Worm (Caenorhabditis elegans): Measurements from ENCODE around the gene let-60.

let-60 gene

DNA sequence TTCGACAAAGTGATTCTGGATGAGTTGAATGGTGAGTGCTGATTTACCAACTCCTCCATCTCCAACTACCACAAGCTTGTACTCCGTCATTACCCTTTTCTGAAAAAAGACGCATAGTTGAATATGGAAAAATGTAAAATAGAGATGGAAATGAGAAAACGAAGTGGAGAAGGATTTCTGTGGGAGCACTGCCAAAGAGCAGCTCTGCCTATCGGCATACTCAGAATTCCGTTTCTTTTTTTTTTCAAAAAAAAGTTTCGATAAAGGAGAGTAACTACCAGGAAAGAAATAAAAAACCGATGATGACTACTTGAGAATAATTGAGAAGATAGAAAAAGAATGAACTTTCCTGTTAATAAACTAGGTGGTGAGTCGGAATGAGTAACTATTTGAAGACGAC lies at the start of gene let-60:
let-60 (minus strand) TSS at position 101 of the 400 bp plus-strand sequence.
- TF ChIP-seq M03D4.4 (tag; optimal IDR thresholded peaks at IDR 0.05): no peak
- no peak for TF ChIP-seq bed-3 (GFP tag; optimal IDR thresholded peaks at IDR 0.05)
- no peak for TF ChIP-seq cnd-1 (tag; optimal IDR thresholded peaks at IDR 0.05)
- no peak for TF ChIP-seq ham-2 (GFP tag; optimal IDR thresholded peaks at IDR 0.05)
- no peak for TF ChIP-seq drap-1 (GFP tag; optimal IDR thresholded peaks at IDR 0.05)
- TF ChIP-seq ceh-39 (tag; optimal IDR thresholded peaks at IDR 0.05): no peak
- TF ChIP-seq hlh-1 (tag; optimal IDR thresholded peaks at IDR 0.05): no peak
- TF ChIP-seq lsy-2 (tag; optimal IDR thresholded peaks at IDR 0.05): no peak
- TF ChIP-seq ztf-11 (tag; optimal IDR thresholded peaks at IDR 0.05): no peak

DNA sequence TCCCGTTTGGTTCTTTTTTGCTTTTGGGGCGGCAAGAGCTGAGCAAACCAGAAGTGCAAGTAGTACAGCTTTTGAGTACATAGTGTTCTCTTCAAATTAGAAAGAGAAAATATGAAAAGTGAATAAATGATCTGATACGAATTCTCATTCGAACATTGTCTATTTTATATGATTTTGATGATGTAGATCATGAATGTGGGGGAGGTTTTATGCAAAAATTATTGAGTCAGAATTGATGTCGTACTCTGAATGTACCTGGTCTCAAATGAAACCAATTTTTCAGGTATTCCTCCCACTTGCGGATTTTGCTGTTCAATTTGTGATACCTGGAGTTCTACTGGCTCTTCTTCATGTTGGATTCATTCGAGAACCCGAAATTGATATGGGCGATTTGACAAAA lies 49.3 kb upstream of the let-60 start, which contains the start of gene K01A6.4:
K01A6.4 (minus strand) TSS at position 101 of the 400 bp plus-strand sequence.
- no peak for TF ChIP-seq nhr-12 (tag; optimal IDR thresholded peaks at IDR 0.05)
- no peak for TF ChIP-seq nhr-2 (tag; optimal IDR thresholded peaks at IDR 0.05)
- no peak for TF ChIP-seq pha-4 (tag; optimal IDR thresholded peaks at IDR 0.05)
- no peak for TF ChIP-seq nhr-28 (tag; optimal IDR thresholded peaks at IDR 0.05)
- no peak for TF ChIP-seq ceh-83 (GFP tag; optimal IDR thresholded peaks at IDR 0.05)
- no peak for TF ChIP-seq nhr-76 (tag; optimal IDR thresholded peaks at IDR 0.05)
- TF ChIP-seq tbx-8 (GFP tag; optimal IDR thresholded peaks at IDR 0.05): no peak
- TF ChIP-seq flh-1 (GFP tag; optimal IDR thresholded peaks at IDR 0.05): no peak
- TF ChIP-seq drap-1 (GFP tag; optimal IDR thresholded peaks at IDR 0.05): no peak
- TF ChIP-seq lin-13 (tag; optimal IDR thresholded peaks at IDR 0.05): no peak
- no peak for TF ChIP-seq mab-5 (tag; optimal IDR thresholded peaks at IDR 0.05)
- no peak for TF ChIP-seq ceh-43 (GFP tag; optimal IDR thresholded peaks at IDR 0.05)
- TF ChIP-seq ham-2 (GFP tag; optimal IDR thresholded peaks at IDR 0.05): no peak
- no peak for TF ChIP-seq cnd-1 (tag; optimal IDR thresholded peaks at IDR 0.05)
- TF ChIP-seq M03D4.4 (tag; optimal IDR thresholded peaks at IDR 0.05): no peak

DNA sequence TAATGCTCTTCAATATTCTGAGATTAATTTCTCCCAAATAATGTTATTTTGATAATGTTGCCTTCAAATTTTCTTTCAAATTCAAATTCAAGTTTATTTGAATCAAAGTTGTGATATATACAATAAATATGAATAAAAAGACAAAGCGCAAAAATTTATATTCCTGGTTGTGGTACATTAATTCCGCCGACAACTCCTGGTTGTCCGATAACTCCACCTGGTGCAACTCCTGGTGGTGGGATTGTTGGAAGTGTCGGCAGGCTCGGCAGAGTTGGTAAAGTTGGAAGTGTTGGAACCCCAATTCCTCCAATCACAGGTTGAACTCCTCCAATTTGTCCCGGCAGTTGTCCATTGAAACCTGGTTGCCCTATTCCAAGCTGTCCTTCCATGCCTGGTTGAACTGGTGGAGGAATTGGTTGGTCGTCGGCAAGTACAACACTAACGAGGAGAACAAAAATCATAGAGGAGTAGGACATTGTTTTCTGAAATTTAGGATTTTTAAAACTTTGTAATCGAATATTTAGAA lies 47.3 kb upstream of the let-60 start, which contains the start of gene K01A6.7:
K01A6.7 (minus strand) TSS at position 476 of the 526 bp plus-strand sequence.
- no peak for TF ChIP-seq ces-1 (GFP tag; optimal IDR thresholded peaks at IDR 0.05)
- no peak for TF ChIP-seq unc-39 (tag; optimal IDR thresholded peaks at IDR 0.05)
- TF ChIP-seq elt-1 (tag; optimal IDR thresholded peaks at IDR 0.05; ENCODE audit: borderline replicate concordance, insufficient read depth): no peak
- TF ChIP-seq nhr-76 (tag; optimal IDR thresholded peaks at IDR 0.05): no peak
- no peak for TF ChIP-seq sptf-1 (tag; optimal IDR thresholded peaks at IDR 0.05)
- TF ChIP-seq zip-8 (tag; optimal IDR thresholded peaks at IDR 0.05): no peak
- TF ChIP-seq drap-1 (GFP tag; optimal IDR thresholded peaks at IDR 0.05): no peak
- no peak for TF ChIP-seq flh-1 (GFP tag; optimal IDR thresholded peaks at IDR 0.05)
- TF ChIP-seq mls-2 (tag; optimal IDR thresholded peaks at IDR 0.05): no peak
- no peak for TF ChIP-seq mab-5 (tag; optimal IDR thresholded peaks at IDR 0.05)
- TF ChIP-seq nhr-2 (tag; optimal IDR thresholded peaks at IDR 0.05): no peak
- TF ChIP-seq lin-32 (GFP tag; optimal IDR thresholded peaks at IDR 0.05): no peak
- TF ChIP-seq unc-120 (tag; optimal IDR thresholded peaks at IDR 0.05; ENCODE audit: poor library complexity, severe bottlenecking): no peak
- TF ChIP-seq hlh-1 (tag; optimal IDR thresholded peaks at IDR 0.05): no peak

DNA sequence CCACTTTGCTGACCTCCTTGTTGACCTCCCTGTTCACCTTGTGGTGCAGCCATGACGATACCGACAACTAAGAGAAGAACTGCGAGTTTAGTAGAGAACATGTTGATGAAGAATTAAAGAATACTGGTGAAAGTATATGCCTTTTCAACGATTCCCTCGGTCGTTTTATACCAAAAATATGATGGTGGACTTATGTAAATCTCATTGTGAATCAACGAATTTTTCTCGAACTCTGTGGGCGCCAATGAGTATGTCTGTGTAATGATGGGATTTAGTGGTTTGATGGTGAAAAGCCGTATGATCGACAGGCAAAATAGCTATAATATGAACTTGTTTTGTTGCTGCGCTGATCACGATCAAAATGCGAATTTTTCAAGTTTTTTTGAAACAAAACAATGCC lies 46.4 kb upstream of the let-60 start, which contains the start of gene K01A6.8:
K01A6.8 (minus strand) TSS at position 101 of the 400 bp plus-strand sequence.
- TF ChIP-seq sptf-1 (tag; optimal IDR thresholded peaks at IDR 0.05) (no peak), hlh-1 (tag; optimal IDR thresholded peaks at IDR 0.05) (no peak), flh-1 (GFP tag; optimal IDR thresholded peaks at IDR 0.05) (no peak), mls-2 (tag; optimal IDR thresholded peaks at IDR 0.05) (no peak), nhr-28 (tag; optimal IDR thresholded peaks at IDR 0.05) (no peak), ceh-39 (tag; optimal IDR thresholded peaks at IDR 0.05) (no peak), zip-8 (tag; optimal IDR thresholded peaks at IDR 0.05) (no peak), pha-4 (tag; optimal IDR thresholded peaks at IDR 0.05) (no peak), cnd-1 (tag; optimal IDR thresholded peaks at IDR 0.05) (no peak)

DNA sequence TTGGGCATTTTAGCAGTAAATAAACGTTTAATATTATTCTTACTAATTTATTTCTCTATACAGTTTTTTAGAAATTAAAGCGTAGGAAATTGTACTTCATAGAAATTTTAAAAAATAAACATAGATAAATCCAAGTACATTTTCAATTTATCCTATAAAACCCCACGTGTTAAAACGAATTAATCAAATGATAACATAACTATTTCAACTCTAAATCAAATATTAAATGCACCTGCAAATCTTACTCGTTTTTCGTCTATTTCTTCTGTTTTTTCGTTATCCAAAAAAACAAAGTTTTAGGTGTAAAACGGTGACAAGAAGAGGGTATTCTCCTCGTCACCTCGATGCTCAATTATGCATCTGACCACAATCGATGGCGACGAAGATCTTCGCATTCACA lies 44.1 kb upstream of the let-60 start, which contains the start of gene K01A6.6:
K01A6.6 (plus strand) TSS at position 301 of the 400 bp plus-strand sequence.
- TF ChIP-seq tbx-8 (GFP tag; optimal IDR thresholded peaks at IDR 0.05): no peak
- no peak for TF ChIP-seq ces-1 (GFP tag; optimal IDR thresholded peaks at IDR 0.05)
- TF ChIP-seq zip-8 (tag; optimal IDR thresholded peaks at IDR 0.05): no peak
- TF ChIP-seq ceh-39 (tag; optimal IDR thresholded peaks at IDR 0.05): no peak
- TF ChIP-seq bed-3 (GFP tag; optimal IDR thresholded peaks at IDR 0.05): no peak
- no peak for TF ChIP-seq elt-3 (tag; optimal IDR thresholded peaks at IDR 0.05)
- no peak for TF ChIP-seq unc-120 (tag; optimal IDR thresholded peaks at IDR 0.05; ENCODE audit: poor library complexity, severe bottlenecking)
- no peak for TF ChIP-seq ceh-43 (GFP tag; optimal IDR thresholded peaks at IDR 0.05)
- no peak for TF ChIP-seq elt-1 (tag; optimal IDR thresholded peaks at IDR 0.05; ENCODE audit: borderline replicate concordance, insufficient read depth)
- no peak for TF ChIP-seq nhr-76 (tag; optimal IDR thresholded peaks at IDR 0.05)
- TF ChIP-seq drap-1 (GFP tag; optimal IDR thresholded peaks at IDR 0.05): no peak
- no peak for TF ChIP-seq mab-5 (tag; optimal IDR thresholded peaks at IDR 0.05)
- TF ChIP-seq nhr-2 (tag; optimal IDR thresholded peaks at IDR 0.05): no peak
- no peak for TF ChIP-seq mls-2 (tag; optimal IDR thresholded peaks at IDR 0.05)
- no peak for TF ChIP-seq ham-2 (GFP tag; optimal IDR thresholded peaks at IDR 0.05)
- no peak for TF ChIP-seq sptf-1 (tag; optimal IDR thresholded peaks at IDR 0.05)
- TF ChIP-seq lin-13 (tag; optimal IDR thresholded peaks at IDR 0.05): no peak
